Worm (Caenorhabditis elegans) whole organism, midembryonic: ENCODE results near the gene pigt-1.

Experiments used
- T22C8.4 ChIP-seq: fragments of 200-800 bp; sonication (Bioruptor generic); IDR thresholded peaks from 2 replicates; pipeline ENCODE4 v1.3.6; 2022; ENCODE audit warnings: missing genetic modification characterization, missing compliant biosample characterization
- cog-1 ChIP-seq: sonication (generic microtip); optimal IDR thresholded peaks from 2 replicates; lab custom pipeline; 2016; ENCODE audit warnings: missing genetic modification characterization, missing compliant biosample characterization
- flt-1 ChIP-seq: fragments of 200-800 bp; sonication (Bioruptor generic); IDR thresholded peaks from 2 replicates; pipeline ENCODE4 v1.3.6; 2022; ENCODE audit warnings: missing genetic modification characterization, missing compliant biosample characterization
- klf-2 ChIP-seq: fragments of 200-800 bp; sonication (Bioruptor generic); conservative IDR thresholded peaks from 2 replicates; pipeline ENCODE4 v1.3.6; 2022; ENCODE audit warnings: missing genetic modification reagents, missing genetic modification characterization, missing compliant biosample characterization
- med-1 ChIP-seq: sonication (generic microtip); optimal IDR thresholded peaks from 2 replicates; lab custom pipeline; 2017; ENCODE audit warnings: missing genetic modification characterization, mild to moderate bottlenecking, missing compliant biosample characterization, antibody characterized with exemption, missing genetic modification reagents; ENCODE audit not compliant: insufficient read depth
- ref-1 ChIP-seq: fragments of 200-800 bp; sonication (Bioruptor generic); conservative IDR thresholded peaks from 2 replicates; pipeline ENCODE4 v1.3.6; 2022; ENCODE audit warnings: missing genetic modification reagents, missing genetic modification characterization, missing compliant biosample characterization
- tab-1 ChIP-seq: fragments of 200-800 bp; sonication (Bioruptor generic); IDR thresholded peaks from 2 replicates; pipeline ENCODE4 v1.3.6; 2022; ENCODE audit warnings: missing genetic modification characterization, missing compliant biosample characterization
- ztf-23 ChIP-seq: fragments of 200-800 bp; sonication (Bioruptor generic); IDR thresholded peaks from 2 replicates; pipeline ENCODE4 v1.3.6; 2022; ENCODE audit warnings: missing genetic modification reagents, missing genetic modification characterization, missing compliant biosample characterization
- ztf-29 ChIP-seq: fragments of 200-800 bp; sonication (Bioruptor generic); IDR thresholded peaks from 2 replicates; pipeline ENCODE4 v1.3.6; 2022; ENCODE audit warnings: missing genetic modification reagents, missing genetic modification characterization, missing compliant biosample characterization

The pigt-1 gene

DNA sequence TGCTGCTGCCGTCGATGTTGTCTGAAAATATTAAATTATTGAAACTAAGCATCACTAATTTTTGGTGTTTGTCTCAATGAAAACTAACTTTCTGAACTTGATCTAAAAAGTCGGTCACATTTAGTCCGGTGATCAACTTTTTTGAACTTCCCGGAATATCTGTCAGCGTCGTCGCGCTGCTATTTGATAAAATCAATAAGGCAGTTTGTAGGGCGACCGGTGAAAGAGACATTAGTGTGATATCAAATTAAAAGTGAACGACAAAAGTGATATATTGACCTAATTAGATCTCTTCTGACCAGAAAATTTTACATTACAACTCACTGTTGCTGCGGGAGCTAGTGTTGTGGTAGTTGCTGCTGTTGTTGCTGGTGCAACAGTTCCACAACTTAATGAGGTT lies 12.3 kb upstream of the pigt-1 start:
- no peak for TF ChIP-seq klf-2 (GFP tag; lab: Robert Waterston, UW)
- no peak for TF ChIP-seq T22C8.4 (GFP tag; lab: Robert Waterston, UW)
- TF ChIP-seq tab-1 (GFP tag; lab: Robert Waterston, UW) = no peak
- TF ChIP-seq flt-1 (GFP tag; lab: Robert Waterston, UW) = no peak
- TF ChIP-seq med-1 (GFP tag; lab: Kevin White, UChicago) = no peak
- no peak for TF ChIP-seq cog-1 (tag; lab: Kevin White, UChicago)
- TF ChIP-seq ref-1 (GFP tag; lab: Robert Waterston, UW) = no peak
- TF ChIP-seq ztf-29 (GFP tag; lab: Robert Waterston, UW) = no peak
- TF ChIP-seq ztf-23 (GFP tag; lab: Robert Waterston, UW) = no peak

ce11 chrV:10970070-10970469 lies 11.4 kb upstream of the pigt-1 start, which contains the start of gene F17C11.22:
TSS of gene F17C11.22 (minus strand) at chrV:10970170.
- TF ChIP-seq cog-1 (tag; lab: Kevin White, UChicago) (no peak), flt-1 (GFP tag; lab: Robert Waterston, UW) (no peak), ref-1 (GFP tag; lab: Robert Waterston, UW) (no peak), ztf-23 (GFP tag; lab: Robert Waterston, UW) (no peak), ztf-29 (GFP tag; lab: Robert Waterston, UW) (no peak), klf-2 (GFP tag; lab: Robert Waterston, UW) (no peak), tab-1 (GFP tag; lab: Robert Waterston, UW) (no peak), T22C8.4 (GFP tag; lab: Robert Waterston, UW) (no peak), med-1 (GFP tag; lab: Kevin White, UChicago) (no peak)

ce11 chrV:10967594-10968273 lies 9.1 kb upstream of the pigt-1 start:
- TF ChIP-seq ztf-29 (GFP tag; lab: Robert Waterston, UW) = no peak
- no peak for TF ChIP-seq T22C8.4 (GFP tag; lab: Robert Waterston, UW)
- TF ChIP-seq klf-2 (GFP tag; lab: Robert Waterston, UW) = no peak

DNA sequence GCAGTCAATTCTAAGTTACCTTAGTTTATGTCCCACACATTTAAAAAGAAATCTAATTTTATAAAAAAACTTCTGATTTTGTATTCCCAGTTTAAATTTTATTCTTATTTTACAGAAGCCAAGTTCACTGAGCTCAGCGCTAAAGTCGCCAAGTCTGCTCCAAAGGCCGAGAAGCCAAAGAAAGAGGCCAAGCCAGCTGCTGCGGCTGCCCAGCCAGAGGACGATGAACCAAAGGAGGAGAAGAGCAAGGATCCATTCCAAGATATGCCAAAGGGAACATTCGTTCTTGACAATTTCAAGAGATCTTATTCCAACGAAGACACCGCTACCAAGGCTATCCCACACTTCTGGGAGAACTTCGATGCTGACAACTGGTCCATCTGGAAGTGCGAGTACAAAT lies 8.3 kb upstream of the pigt-1 start:
- TF ChIP-seq cog-1 (tag; lab: Kevin White, UChicago) = no peak
- no peak for TF ChIP-seq klf-2 (GFP tag; lab: Robert Waterston, UW)

DNA sequence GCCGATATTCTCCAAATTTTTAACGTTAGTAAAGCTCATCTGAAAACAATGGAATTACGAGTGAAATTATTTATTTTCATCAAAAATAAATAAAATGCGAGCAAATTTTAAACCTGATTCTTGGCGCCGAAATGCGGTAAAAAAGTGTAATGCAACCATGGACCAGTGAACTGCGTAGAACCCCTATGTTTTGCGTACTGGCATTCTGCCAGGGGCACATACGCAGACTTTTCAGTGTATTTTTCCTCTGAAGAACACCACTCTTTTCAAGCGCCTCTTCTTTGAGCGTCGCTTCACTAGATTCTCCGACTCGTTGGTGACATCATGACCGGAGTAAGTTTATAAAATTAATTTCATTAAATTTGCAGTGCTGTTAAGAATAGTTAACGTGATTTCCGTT lies 6.9 kb upstream of the pigt-1 start, which contains the start of the genes ctf-4 and eef-1G:
Gene ctf-4 (minus strand): TSS at position 39 of the 400 bp plus-strand sequence.
Gene eef-1G (plus strand): TSS at position 219 of the 400 bp plus-strand sequence.
- TF ChIP-seq flt-1 (GFP tag; lab: Robert Waterston, UW) = peak; percentile 69
- TF ChIP-seq ref-1 (GFP tag; lab: Robert Waterston, UW) = no peak
- TF ChIP-seq klf-2 (GFP tag; lab: Robert Waterston, UW) = no peak
- no peak for TF ChIP-seq med-1 (GFP tag; lab: Kevin White, UChicago)
- 0 out of 2 replicates have a peak, but pooled peaks have one; percentile 25 for TF ChIP-seq T22C8.4 (GFP tag; lab: Robert Waterston, UW)
- peak; percentile 100 for TF ChIP-seq ztf-23 (GFP tag; lab: Robert Waterston, UW)
- peak; percentile 86 for TF ChIP-seq cog-1 (tag; lab: Kevin White, UChicago)
- TF ChIP-seq tab-1 (GFP tag; lab: Robert Waterston, UW) = no peak

DNA sequence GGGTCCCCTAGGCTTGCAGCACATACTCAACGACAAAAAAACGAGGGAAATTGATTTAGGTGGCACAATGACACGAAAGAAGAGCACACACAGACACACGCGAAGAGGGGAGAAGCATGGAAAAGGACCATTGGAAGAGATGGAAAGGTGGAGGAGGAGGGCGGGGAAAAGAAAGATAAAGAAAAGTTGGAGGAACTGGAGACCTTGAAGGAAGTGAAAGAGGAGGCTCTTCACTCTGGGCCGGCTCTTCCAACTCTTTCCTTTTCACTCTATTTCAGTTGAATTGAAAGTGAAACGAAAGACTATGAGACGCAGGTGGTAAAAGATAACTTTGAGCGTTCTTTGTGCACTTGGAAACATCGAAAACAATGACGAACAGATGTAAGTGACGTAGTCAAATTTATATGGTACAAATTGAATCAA lies 2.8 kb upstream of the pigt-1 start:
- TF ChIP-seq flt-1 (GFP tag; lab: Robert Waterston, UW) (no peak), ref-1 (GFP tag; lab: Robert Waterston, UW) (no peak), med-1 (GFP tag; lab: Kevin White, UChicago) (no peak), ztf-23 (GFP tag; lab: Robert Waterston, UW) (peak; percentile 65)

- no peak for TF ChIP-seq flt-1 (GFP tag; lab: Robert Waterston, UW)
- no peak for TF ChIP-seq med-1 (GFP tag; lab: Kevin White, UChicago)
- no peak for TF ChIP-seq ztf-23 (GFP tag; lab: Robert Waterston, UW)
- no peak for TF ChIP-seq T22C8.4 (GFP tag; lab: Robert Waterston, UW)
- no peak for TF ChIP-seq ztf-29 (GFP tag; lab: Robert Waterston, UW)
- TF ChIP-seq cog-1 (tag; lab: Kevin White, UChicago) = no peak
- no peak for TF ChIP-seq ref-1 (GFP tag; lab: Robert Waterston, UW)
- TF ChIP-seq tab-1 (GFP tag; lab: Robert Waterston, UW) = no peak
- no peak for TF ChIP-seq klf-2 (GFP tag; lab: Robert Waterston, UW)
These were observed 1.9 kb upstream of the pigt-1 start, which contains the start of gene vps-36 for ce11 chrV:10960544-10960943. TSS of gene vps-36 (minus strand) at chrV:10960669.

DNA sequence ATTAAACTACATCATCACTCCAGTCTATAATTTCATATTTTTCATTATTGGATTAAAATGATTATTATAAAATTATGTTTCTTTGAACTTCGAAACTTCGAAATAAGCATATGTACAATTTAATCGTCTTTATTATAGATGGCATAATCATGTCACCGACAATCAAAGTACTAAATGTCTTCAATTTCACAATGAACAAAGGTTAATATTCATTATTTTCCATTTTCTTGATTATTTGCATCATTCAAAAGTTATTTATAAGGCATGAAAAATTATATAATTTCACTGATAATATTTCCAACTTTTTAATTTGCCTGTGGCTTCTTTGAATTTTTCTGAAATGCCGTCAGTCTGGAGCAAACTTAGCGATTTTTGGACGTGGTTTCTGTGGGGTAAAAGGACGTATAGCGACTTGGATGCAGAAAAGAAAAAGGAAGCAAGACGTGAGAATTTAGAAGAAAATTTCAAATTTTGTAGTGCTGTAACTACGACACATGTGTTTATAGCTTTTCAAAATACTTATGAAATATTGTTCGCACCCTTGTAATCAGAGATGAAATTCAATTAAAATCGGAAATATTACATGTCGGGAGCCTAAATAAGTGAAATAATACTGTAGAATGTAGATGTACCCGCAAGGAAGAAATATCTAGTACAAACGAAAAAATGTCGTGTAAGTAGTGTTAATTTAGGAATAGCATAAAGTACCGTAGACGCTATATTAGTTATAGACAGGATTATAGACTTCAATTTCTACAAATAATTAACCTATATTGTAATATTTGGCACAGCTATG lies 2.7 kb downstream of the pigt-1 start, which contains the start of gene F17C11.13:
Gene F17C11.13 (plus strand): TSS at position 243 of the 796 bp plus-strand sequence.
- TF ChIP-seq tab-1 (GFP tag; lab: Robert Waterston, UW) (no peak), ztf-23 (GFP tag; lab: Robert Waterston, UW) (no peak), ref-1 (GFP tag; lab: Robert Waterston, UW) (no peak), T22C8.4 (GFP tag; lab: Robert Waterston, UW) (no peak), med-1 (GFP tag; lab: Kevin White, UChicago) (no peak), cog-1 (tag; lab: Kevin White, UChicago) (no peak), klf-2 (GFP tag; lab: Robert Waterston, UW) (no peak)

DNA sequence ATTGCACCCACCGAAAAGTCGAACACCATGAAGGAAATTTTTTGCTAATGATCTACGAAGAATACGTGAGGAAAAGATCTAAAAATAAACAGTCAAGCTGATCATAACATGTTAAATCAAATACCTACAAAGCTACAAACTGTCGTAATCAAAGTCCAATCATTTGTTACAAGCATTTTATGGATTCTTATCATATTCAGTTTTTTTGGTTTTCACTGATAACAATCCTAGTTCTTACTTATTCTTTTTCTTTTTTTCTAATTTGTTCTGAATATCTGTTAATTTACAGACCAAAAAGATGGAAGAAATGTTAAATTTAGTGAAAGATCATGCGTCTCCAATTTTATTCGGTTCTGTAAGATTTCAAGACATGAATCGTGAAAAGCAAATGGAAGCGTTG lies 3.8 kb downstream of the pigt-1 start, which contains the start of gene F17C11.6:
Gene F17C11.6 (plus strand): TSS at position 290 of the 400 bp plus-strand sequence.
- TF ChIP-seq flt-1 (GFP tag; lab: Robert Waterston, UW) = no peak
- no peak for TF ChIP-seq klf-2 (GFP tag; lab: Robert Waterston, UW)
- TF ChIP-seq ref-1 (GFP tag; lab: Robert Waterston, UW) = no peak
- TF ChIP-seq T22C8.4 (GFP tag; lab: Robert Waterston, UW) = no peak
- TF ChIP-seq tab-1 (GFP tag; lab: Robert Waterston, UW) = no peak
- no peak for TF ChIP-seq ztf-23 (GFP tag; lab: Robert Waterston, UW)
- no peak for TF ChIP-seq med-1 (GFP tag; lab: Kevin White, UChicago)
- no peak for TF ChIP-seq ztf-29 (GFP tag; lab: Robert Waterston, UW)
- TF ChIP-seq cog-1 (tag; lab: Kevin White, UChicago) = no peak
